Worm (Caenorhabditis elegans) whole organism, L3 larva: Measurements from ENCODE around the gene srsx-39.
"Not testable (repeated sequence)": the region's sequence is repeated elsewhere in the genome, so short reads cannot be mapped to it uniquely, and the experiment has no call there.

Source experiments
- aly-2 ChIP-seq: fragments of 150-350 bp; optimal IDR thresholded peaks from 2 replicates; lab custom pipeline; 2014; ENCODE audit warnings: missing biosample characterization, missing genetic modification characterization
- ama-1 ChIP-seq: fragments of 150-350 bp; optimal IDR thresholded peaks from 2 replicates; lab custom pipeline; 2018
- ceh-82 ChIP-seq: fragments of 150-350 bp; optimal IDR thresholded peaks from 2 replicates; lab custom pipeline; 2014; ENCODE audit warnings: missing biosample characterization, missing genetic modification characterization
- daf-12 ChIP-seq: fragments of 150-350 bp; optimal IDR thresholded peaks from 2 replicates; lab custom pipeline; 2014; ENCODE audit warnings: missing biosample characterization, missing genetic modification reagents, missing genetic modification characterization
- egl-27 ChIP-seq: sonication (generic microtip); optimal IDR thresholded peaks from 4 replicates; lab custom pipeline; 2017; ENCODE audit warnings: missing biosample characterization, missing genetic modification reagents, missing genetic modification characterization
- egl-5 ChIP-seq: fragments of 150-350 bp; optimal IDR thresholded peaks from 2 replicates; lab custom pipeline; 2017; ENCODE audit warnings: missing biosample characterization, missing genetic modification reagents, missing genetic modification characterization, inconsistent platforms
- elt-1 ChIP-seq: fragments of 150-350 bp; optimal IDR thresholded peaks from 2 replicates; lab custom pipeline; 2014; ENCODE audit warnings: missing biosample characterization, missing genetic modification characterization
- elt-2 ChIP-seq: sonication (generic microtip); optimal IDR thresholded peaks from 2 replicates; lab custom pipeline; 2016; ENCODE audit warnings: missing genetic modification reagents, mild to moderate bottlenecking, missing genetic modification characterization, missing compliant biosample characterization
- elt-3 ChIP-seq, 3 experiments: fragments of 150-350 bp in 1 of 3; sonication (generic microtip) in 2 of 3; optimal IDR thresholded peaks; 2 replicates in 2 of 3; 4 replicates in 1 of 3; lab custom pipeline; 2014 to 2017; ENCODE audit warnings: missing biosample characterization in 3 of 3, missing genetic modification characterization in 3 of 3
- fkh-2 ChIP-seq: fragments of 150-350 bp; optimal IDR thresholded peaks from 2 replicates; lab custom pipeline; 2014; ENCODE audit warnings: missing biosample characterization, missing genetic modification reagents, missing genetic modification characterization
- fos-1 ChIP-seq: fragments of 150-350 bp; optimal IDR thresholded peaks from 2 replicates; lab custom pipeline; 2014; ENCODE audit warnings: missing biosample characterization, missing genetic modification characterization
- hmg-11 ChIP-seq: sonication (generic microtip); optimal IDR thresholded peaks from 2 replicates; lab custom pipeline; 2016; ENCODE audit warnings: missing genetic modification characterization, missing compliant biosample characterization
- jun-1 ChIP-seq: fragments of 150-350 bp; optimal IDR thresholded peaks from 2 replicates; lab custom pipeline; 2014; ENCODE audit warnings: missing biosample characterization, missing genetic modification reagents, missing genetic modification characterization
- lin-15B ChIP-seq: fragments of 150-350 bp; optimal IDR thresholded peaks from 2 replicates; lab custom pipeline; 2014; ENCODE audit warnings: missing biosample characterization, missing genetic modification characterization
- lin-39 ChIP-seq: fragments of 150-350 bp; optimal IDR thresholded peaks from 2 replicates; lab custom pipeline; 2018; ENCODE audit warnings: missing biosample characterization, missing genetic modification reagents, missing genetic modification characterization
- mdl-1 ChIP-seq: fragments of 150-350 bp; optimal IDR thresholded peaks from 2 replicates; lab custom pipeline; 2014; ENCODE audit warnings: missing biosample characterization, missing genetic modification characterization
- nhr-12 ChIP-seq: fragments of 150-350 bp; optimal IDR thresholded peaks from 2 replicates; lab custom pipeline; 2014; ENCODE audit warnings: missing biosample characterization, missing genetic modification characterization
- nhr-237 ChIP-seq: fragments of 150-350 bp; optimal IDR thresholded peaks from 2 replicates; lab custom pipeline; 2014; ENCODE audit warnings: missing biosample characterization, missing genetic modification characterization
- nhr-28 ChIP-seq: fragments of 150-350 bp; optimal IDR thresholded peaks from 2 replicates; lab custom pipeline; 2014; ENCODE audit warnings: missing biosample characterization, missing genetic modification characterization
- nhr-43 ChIP-seq: sonication (generic microtip); optimal IDR thresholded peaks from 2 replicates; lab custom pipeline; 2016; ENCODE audit warnings: mild to moderate bottlenecking, missing genetic modification characterization, missing compliant biosample characterization; ENCODE audit not compliant: poor library complexity, severe bottlenecking
- nhr-67 ChIP-seq: fragments of 150-350 bp; optimal IDR thresholded peaks from 2 replicates; lab custom pipeline; 2014; ENCODE audit warnings: missing biosample characterization, missing genetic modification characterization
- nhr-76 ChIP-seq: fragments of 150-350 bp; sonication (generic microtip); optimal IDR thresholded peaks from 5 replicates; lab custom pipeline; 2014; ENCODE audit warnings: missing biosample characterization, missing genetic modification characterization
- nhr-77 ChIP-seq: fragments of 150-350 bp; optimal IDR thresholded peaks from 2 replicates; lab custom pipeline; 2014; ENCODE audit warnings: missing biosample characterization, missing genetic modification characterization
- pha-4 ChIP-seq: fragments of 150-350 bp; optimal IDR thresholded peaks from 2 replicates; lab custom pipeline; 2014; ENCODE audit warnings: missing biosample characterization, missing genetic modification reagents, missing genetic modification characterization
- pqm-1 ChIP-seq: fragments of 150-350 bp; optimal IDR thresholded peaks from 2 replicates; lab custom pipeline; 2017; ENCODE audit warnings: missing biosample characterization, missing genetic modification characterization, inconsistent platforms
- skn-1 ChIP-seq: fragments of 150-350 bp; optimal IDR thresholded peaks from 2 replicates; lab custom pipeline; 2014; ENCODE audit warnings: missing biosample characterization, missing genetic modification characterization
- snpc-4 ChIP-seq: fragments of 150-350 bp; optimal IDR thresholded peaks from 2 replicates; lab custom pipeline; 2014; ENCODE audit warnings: missing biosample characterization, missing genetic modification characterization
- tbx-2 ChIP-seq: sonication (generic microtip); optimal IDR thresholded peaks from 2 replicates; lab custom pipeline; 2016; ENCODE audit warnings: mild to moderate bottlenecking, missing genetic modification characterization, missing compliant biosample characterization
- unc-39 ChIP-seq: sonication (generic microtip); optimal IDR thresholded peaks from 4 replicates; lab custom pipeline; 2017; ENCODE audit warnings: missing biosample characterization, missing genetic modification characterization
- zag-1 ChIP-seq: fragments of 150-350 bp; optimal IDR thresholded peaks from 2 replicates; lab custom pipeline; 2014; ENCODE audit warnings: missing biosample characterization, missing genetic modification characterization
- ztf-4 ChIP-seq: fragments of 150-350 bp; optimal IDR thresholded peaks from 2 replicates; lab custom pipeline; 2014; ENCODE audit warnings: missing biosample characterization, missing genetic modification characterization

The srsx-39 gene

DNA sequence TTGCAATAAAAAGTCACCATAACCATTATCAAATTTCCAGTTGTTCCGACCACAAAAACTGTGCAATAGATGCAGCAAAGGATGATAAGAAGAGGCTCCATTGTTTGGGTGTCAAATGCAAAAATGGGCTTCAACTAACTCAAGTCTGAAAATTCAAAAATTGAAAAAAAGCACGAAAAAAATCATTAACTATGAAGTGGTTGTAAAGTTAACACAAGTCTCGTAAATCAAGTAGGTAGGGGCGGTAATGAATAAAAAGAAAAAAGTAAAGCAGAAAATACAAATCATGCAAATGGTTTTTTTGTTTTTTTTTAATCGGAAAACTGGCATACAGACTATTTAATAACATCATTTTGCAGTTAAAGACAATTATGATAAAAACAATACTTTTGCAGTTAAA lies at the start of gene srsx-39:
Gene srsx-39, minus strand, starts transcription at position 101 of the 400 bp plus-strand sequence.
- TF ChIP-seq egl-5; nhr-67 (tag; lab: Kevin White, UChicago); hmg-11 (tag; lab: Kevin White, UChicago): not testable (repeated sequence)

DNA sequence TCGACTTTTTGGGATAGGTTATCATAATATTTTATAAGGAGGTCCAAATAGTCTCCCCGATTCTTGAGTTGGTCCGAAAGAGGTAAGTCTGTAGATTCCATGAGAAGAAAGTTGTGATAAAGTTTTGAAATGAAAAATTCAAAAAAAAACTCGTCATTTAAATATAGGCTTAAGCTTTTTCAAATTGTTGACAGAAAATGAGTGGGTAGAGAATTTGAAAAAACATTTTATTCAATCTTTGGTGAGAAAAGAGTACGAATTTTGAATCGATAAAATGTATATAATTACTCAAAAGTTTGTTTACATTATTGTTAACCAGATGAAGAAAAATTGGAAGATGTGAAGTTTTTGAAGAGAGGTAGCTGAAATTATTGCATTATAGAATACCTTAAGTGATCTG lies 48.9 kb upstream of the srsx-39 start, which contains the start of gene T26H8.5:
Gene T26H8.5, minus strand, starts transcription at position 101 of the 400 bp plus-strand sequence.
- TF ChIP-seq ztf-4 (no peak), mdl-1 (tag; lab: Kevin White, UChicago) (no peak), jun-1 (tag; lab: Kevin White, UChicago) (no peak), nhr-237 (no peak), snpc-4 (tag; lab: Kevin White, UChicago) (no peak), zag-1 (tag; lab: Kevin White, UChicago) (no peak), aly-2 (tag; lab: Kevin White, UChicago) (no peak), daf-12 (tag; lab: Kevin White, UChicago) (no peak), lin-39 (tag; lab: Kevin White, UChicago) (no peak), pha-4 (no peak), nhr-28 (tag; lab: Kevin White, UChicago) (no peak), tbx-2 (tag; lab: Kevin White, UChicago) (no peak), nhr-43 (no peak)

DNA sequence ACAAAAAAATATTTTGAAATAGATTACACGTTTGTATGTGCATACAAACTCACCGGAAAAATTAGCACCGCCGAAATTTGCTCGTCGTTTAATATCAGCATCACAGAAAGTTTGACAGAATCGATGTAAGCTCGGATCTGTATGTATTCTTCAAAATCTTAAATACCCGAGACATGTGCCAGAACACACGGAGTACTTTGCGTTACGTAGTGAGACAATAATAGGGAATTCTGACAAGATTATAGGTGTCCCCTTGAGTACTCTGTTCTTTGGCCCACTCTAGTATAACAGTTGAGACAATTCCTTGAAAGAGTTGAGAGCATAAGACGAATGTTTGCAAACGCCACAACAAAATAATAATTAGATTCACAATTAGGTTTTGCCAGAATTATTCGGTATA lies 47.1 kb upstream of the srsx-39 start, which contains the start of gene srx-48:
Gene srx-48, minus strand, starts transcription at position 101 of the 400 bp plus-strand sequence.
- TF ChIP-seq pha-4 (no peak), nhr-237 (no peak), nhr-76 (tag; lab: Kevin White, UChicago) (no peak), ama-1 (lab: Kevin White, UChicago) (no peak), elt-3 (tag; optimal IDR thresholded peaks at IDR 0.05; lab: Kevin White, UChicago) (no peak), nhr-77 (tag; lab: Kevin White, UChicago) (no peak), nhr-43 (no peak), fkh-2 (tag; lab: Kevin White, UChicago) (no peak), daf-12 (tag; lab: Kevin White, UChicago) (no peak), elt-1 (no peak), lin-39 (tag; lab: Kevin White, UChicago) (no peak), jun-1 (tag; lab: Kevin White, UChicago) (no peak), egl-27 (tag; lab: Kevin White, UChicago) (no peak), unc-39 (no peak), lin-15B (tag; lab: Kevin White, UChicago) (no peak), ztf-4 (no peak)

DNA sequence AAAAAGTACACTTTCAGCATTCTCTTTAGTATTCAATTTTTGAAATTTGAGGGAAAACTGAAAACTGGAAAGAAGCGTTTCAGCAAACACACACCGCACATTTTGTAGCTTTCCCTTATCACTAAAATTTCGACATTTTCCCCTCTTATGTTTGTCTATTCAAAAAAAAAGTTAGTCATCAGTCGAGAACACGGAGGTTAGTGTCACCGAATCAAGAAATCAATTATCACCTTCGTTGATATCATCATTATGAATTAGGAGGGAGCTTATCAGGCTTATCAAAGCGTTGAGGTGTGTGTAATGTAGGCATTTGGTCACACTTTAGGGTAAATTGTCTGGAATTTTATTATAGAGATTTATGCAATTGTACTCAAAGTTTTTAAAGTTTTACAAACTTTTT lies 42.0 kb upstream of the srsx-39 start, which contains the start of gene cpr-3:
Gene cpr-3, minus strand, starts transcription at position 104 of the 400 bp plus-strand sequence.
- TF ChIP-seq nhr-43 = no peak
- peak; percentile 52 for TF ChIP-seq fos-1
- TF ChIP-seq elt-2 (tag; lab: Kevin White, UChicago) = peak; percentile 99
- TF ChIP-seq skn-1 (tag; lab: Kevin White, UChicago) = peak; percentile 81
- peak; percentile 94 for TF ChIP-seq jun-1 (tag; lab: Kevin White, UChicago)
- TF ChIP-seq pqm-1 (tag; lab: Kevin White, UChicago) = peak; percentile 99
- TF ChIP-seq nhr-28 (tag; lab: Kevin White, UChicago) = no peak
- peak; percentile 65 for TF ChIP-seq pha-4

DNA sequence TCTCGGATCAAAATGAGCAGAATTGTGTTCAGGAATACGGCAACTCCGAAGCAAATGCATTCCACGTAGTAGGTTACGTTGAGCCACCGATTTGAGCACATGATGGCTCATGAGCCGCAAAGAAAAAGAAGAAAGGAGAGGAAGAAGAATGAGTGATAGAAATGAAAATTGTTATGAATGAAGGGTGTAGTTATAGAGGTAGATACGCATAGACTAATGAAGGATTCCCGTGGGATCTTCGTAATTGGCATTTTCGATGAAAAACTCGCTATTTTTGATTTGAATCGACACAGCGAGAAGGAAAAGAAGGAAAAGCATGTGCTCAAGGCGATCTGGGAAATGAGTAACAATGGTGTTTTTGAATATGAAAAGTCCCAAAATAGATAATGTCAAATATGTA lies 37.3 kb upstream of the srsx-39 start, which contains the start of gene str-96:
Gene str-96, minus strand, starts transcription at position 101 of the 400 bp plus-strand sequence.
- TF ChIP-seq ztf-4 = no peak
- TF ChIP-seq nhr-12 (tag; lab: Kevin White, UChicago) = no peak
- no peak for TF ChIP-seq fkh-2 (tag; lab: Kevin White, UChicago)
- no peak for TF ChIP-seq ceh-82 (tag; lab: Kevin White, UChicago)

DNA sequence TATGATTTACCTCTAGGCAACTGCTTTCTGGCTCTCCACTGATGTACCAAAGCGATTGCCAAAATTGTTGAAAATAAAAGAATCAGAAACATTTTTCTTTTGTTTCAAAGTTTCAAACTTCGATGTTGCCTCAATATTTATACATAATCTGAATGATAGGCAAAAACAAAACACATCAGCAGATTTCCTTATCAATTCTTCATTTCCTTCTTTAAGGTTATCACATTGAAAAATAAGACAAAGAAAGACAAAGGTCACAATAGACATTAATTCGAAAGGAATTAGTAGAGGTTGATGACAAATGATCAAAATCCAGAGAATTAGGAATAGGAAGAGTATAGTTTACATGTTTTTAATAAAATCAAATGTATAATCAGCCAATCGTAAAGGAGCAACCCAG lies 34.4 kb upstream of the srsx-39 start, which contains the start of gene cyp-34A2:
Gene cyp-34A2, minus strand, starts transcription at position 101 of the 400 bp plus-strand sequence.
- no peak for TF ChIP-seq zag-1 (tag; lab: Kevin White, UChicago)
- no peak for TF ChIP-seq skn-1 (tag; lab: Kevin White, UChicago)
- peak; percentile 0 for TF ChIP-seq pqm-1 (tag; lab: Kevin White, UChicago)
